Fruit fly (Drosophila melanogaster) whole organism, adult: ENCODE measurements around the gene CG6576.

Experiments
- CG11617 ChIP-seq: fragments of 200-800 bp; sonication (Bioruptor generic); optimal IDR thresholded peaks from 2 replicates; lab custom pipeline; 2017; ENCODE audit warnings: mild to moderate bottlenecking, missing biosample characterization, missing genetic modification reagents, missing genetic modification characterization
- CG12768 ChIP-seq: fragments of 200-800 bp; sonication (Bioruptor generic); optimal IDR thresholded peaks from 2 replicates; lab custom pipeline; 2017; ENCODE audit warnings: missing biosample characterization, missing genetic modification characterization, mild to moderate bottlenecking, moderate library complexity, missing genetic modification reagents
- Clk ChIP-seq: fragments of 200-800 bp; sonication (Bioruptor generic); optimal IDR thresholded peaks from 2 replicates; lab custom pipeline; 2017; ENCODE audit warnings: missing biosample characterization, missing genetic modification characterization
- Mnt ChIP-seq: fragments of 200-800 bp; sonication (Bioruptor generic); optimal IDR thresholded peaks from 2 replicates; lab custom pipeline; 2016; ENCODE audit warnings: missing biosample characterization, mild to moderate bottlenecking, missing genetic modification characterization
- cic ChIP-seq: fragments of 200-800 bp; sonication (Bioruptor generic); optimal IDR thresholded peaks from 2 replicates; lab custom pipeline; 2017; ENCODE audit warnings: missing biosample characterization, mild to moderate bottlenecking, missing genetic modification characterization, moderate library complexity
- pad ChIP-seq: fragments of 200-800 bp; sonication (Bioruptor generic); optimal IDR thresholded peaks from 3 replicates; lab custom pipeline; 2017; ENCODE audit warnings: missing biosample characterization, missing genetic modification characterization, mild to moderate bottlenecking, moderate library complexity, missing genetic modification reagents

dm6 chr3L:8746519-8746918 lies 9.3 kb upstream of the CG6576 start:
- TF ChIP-seq Mnt (no peak), Clk (GFP tag; lab: Kevin White, UChicago) (no peak), pad (no peak), CG11617 (GFP tag; lab: Kevin White, UChicago) (no peak), cic (GFP tag; lab: Kevin White, UChicago) (no peak), CG12768 (no peak)
